Worm (Caenorhabditis elegans): Measurements from ENCODE around the gene rif-1.2.

rif-1.2 gene

ce11 chrX:12393786-12394308, 22.6 kb upstream of the rif-1.2 start, which contains the start of gene F17E5.2:
F17E5.2 (plus strand) TSS chrX:12394258.
- TF ChIP-seq tra-4 (tag; optimal IDR thresholded peaks at IDR 0.05) (no peak), flt-1 (GFP tag; IDR thresholded peaks at IDR 0.05) (peak; percentile 15; the same call in 1 of the 2 replicates), F13C5.2 (tag; optimal IDR thresholded peaks at IDR 0.05) (peak; percentile 18), tbx-11 (GFP tag; IDR thresholded peaks at IDR 0.05) (0 out of 2 replicates have a peak, but pooled peaks have one; percentile 18), ets-7 (tag; optimal IDR thresholded peaks at IDR 0.05) (no peak), sea-1 (GFP tag; conservative IDR thresholded peaks at IDR 0.05) (no peak), B0310.2 (tag; optimal IDR thresholded peaks at IDR 0.05) (no peak), ceh-13 (GFP tag; optimal IDR thresholded peaks at IDR 0.05) (no peak), ama-1 (optimal IDR thresholded peaks at IDR 0.05) (no peak), scrt-1 (GFP tag; IDR thresholded peaks at IDR 0.05) (no peak), aly-1 (tag; optimal IDR thresholded peaks at IDR 0.05) (peak; percentile 32)

- TF ChIP-seq ets-7 (tag; optimal IDR thresholded peaks at IDR 0.05) (no peak), hmg-4 (GFP tag; optimal IDR thresholded peaks at IDR 0.05) (no peak)
Measured at ce11 chrX:12391380-12391779, 20.2 kb upstream of the rif-1.2 start, which contains the start of gene nekl-3. nekl-3 (minus strand) TSS chrX:12391480.

- no peak for TF ChIP-seq ceh-13 (GFP tag; optimal IDR thresholded peaks at IDR 0.05)
- TF ChIP-seq flt-1 (GFP tag; IDR thresholded peaks at IDR 0.05), result no peak
- no peak for TF ChIP-seq F13C5.2 (tag; optimal IDR thresholded peaks at IDR 0.05)
- no peak for TF ChIP-seq hnd-1 (tag; optimal IDR thresholded peaks at IDR 0.05)
- TF ChIP-seq tbx-37 (GFP tag; conservative IDR thresholded peaks at IDR 0.05), result no peak
- no peak for TF ChIP-seq ama-1 (optimal IDR thresholded peaks at IDR 0.05)
- no peak for TF ChIP-seq pes-1 (GFP tag; IDR thresholded peaks at IDR 0.05)
- no peak for TF ChIP-seq sea-1 (GFP tag; conservative IDR thresholded peaks at IDR 0.05)
- no peak for TF ChIP-seq tra-4 (tag; optimal IDR thresholded peaks at IDR 0.05)
- TF ChIP-seq B0310.2 (tag; optimal IDR thresholded peaks at IDR 0.05), result no peak
- TF ChIP-seq tbx-11 (GFP tag; IDR thresholded peaks at IDR 0.05), result no peak
- no peak for TF ChIP-seq hmbx-1 (tag; optimal IDR thresholded peaks at IDR 0.05)
- no peak for TF ChIP-seq aly-1 (tag; optimal IDR thresholded peaks at IDR 0.05)
- no peak for TF ChIP-seq scrt-1 (GFP tag; IDR thresholded peaks at IDR 0.05)
- TF ChIP-seq hmg-4 (GFP tag; optimal IDR thresholded peaks at IDR 0.05), result no peak
- no peak for TF ChIP-seq ceh-36 (tag; optimal IDR thresholded peaks at IDR 0.05)
- no peak for TF ChIP-seq ets-7 (tag; optimal IDR thresholded peaks at IDR 0.05)
Measured at ce11 chrX:12378293-12378692, 7.1 kb upstream of the rif-1.2 start, which contains the start of gene glb-13. glb-13 (minus strand) TSS chrX:12378393.

ce11 chrX:12375783-12376182, 4.6 kb upstream of the rif-1.2 start:
- no peak for TF ChIP-seq ama-1 (optimal IDR thresholded peaks at IDR 0.05)
- no peak for TF ChIP-seq flt-1 (GFP tag; IDR thresholded peaks at IDR 0.05)
- no peak for TF ChIP-seq ceh-13 (GFP tag; optimal IDR thresholded peaks at IDR 0.05)
- TF ChIP-seq sea-1 (GFP tag; conservative IDR thresholded peaks at IDR 0.05), result no peak
- TF ChIP-seq scrt-1 (GFP tag; IDR thresholded peaks at IDR 0.05), result no peak
- no peak for TF ChIP-seq tbx-11 (GFP tag; IDR thresholded peaks at IDR 0.05)
- no peak for TF ChIP-seq pes-1 (GFP tag; IDR thresholded peaks at IDR 0.05)
- TF ChIP-seq hnd-1 (tag; optimal IDR thresholded peaks at IDR 0.05), result no peak
- no peak for TF ChIP-seq aly-1 (tag; optimal IDR thresholded peaks at IDR 0.05)
- no peak for TF ChIP-seq ceh-36 (tag; optimal IDR thresholded peaks at IDR 0.05)
- no peak for TF ChIP-seq tbx-37 (GFP tag; conservative IDR thresholded peaks at IDR 0.05)
- TF ChIP-seq ets-7 (tag; optimal IDR thresholded peaks at IDR 0.05), result no peak
- no peak for TF ChIP-seq hmg-4 (GFP tag; optimal IDR thresholded peaks at IDR 0.05)

ce11 chrX:12367498-12367897, 3.7 kb downstream of the rif-1.2 start:
- peak; percentile 71; the same call in 1 of the 2 replicates for TF ChIP-seq sea-1 (GFP tag; conservative IDR thresholded peaks at IDR 0.05)
- TF ChIP-seq scrt-1 (GFP tag; IDR thresholded peaks at IDR 0.05), result peak; percentile 80
- TF ChIP-seq ama-1 (optimal IDR thresholded peaks at IDR 0.05), result no peak
- TF ChIP-seq hmbx-1 (tag; optimal IDR thresholded peaks at IDR 0.05), result peak; percentile 39
- TF ChIP-seq ceh-13 (GFP tag; optimal IDR thresholded peaks at IDR 0.05), result peak; percentile 55
- no peak; the same call in none of the 2 replicates for TF ChIP-seq pes-1 (GFP tag; IDR thresholded peaks at IDR 0.05)
- TF ChIP-seq flt-1 (GFP tag; IDR thresholded peaks at IDR 0.05), result peak; percentile 84
- peak; percentile 84 for TF ChIP-seq F13C5.2 (tag; optimal IDR thresholded peaks at IDR 0.05)
- TF ChIP-seq tbx-11 (GFP tag; IDR thresholded peaks at IDR 0.05), result peak; percentile 82
- TF ChIP-seq ets-7 (tag; optimal IDR thresholded peaks at IDR 0.05), result peak; percentile 26
- TF ChIP-seq hmg-4 (GFP tag; optimal IDR thresholded peaks at IDR 0.05), result peak; percentile 66
- no peak for TF ChIP-seq tra-4 (tag; optimal IDR thresholded peaks at IDR 0.05)
- peak; percentile 47 for TF ChIP-seq hnd-1 (tag; optimal IDR thresholded peaks at IDR 0.05)
- peak; percentile 39 for TF ChIP-seq B0310.2 (tag; optimal IDR thresholded peaks at IDR 0.05)
- peak; percentile 59 for TF ChIP-seq aly-1 (tag; optimal IDR thresholded peaks at IDR 0.05)
- TF ChIP-seq ceh-36 (tag; optimal IDR thresholded peaks at IDR 0.05), result peak; percentile 60
- TF ChIP-seq tbx-37 (GFP tag; conservative IDR thresholded peaks at IDR 0.05), result peak; percentile 60; the same call in 1 of the 2 replicates

ce11 chrX:12365388-12365787, 5.8 kb downstream of the rif-1.2 start, which contains the start of gene F19H6.4:
F19H6.4 (plus strand) TSS chrX:12365688.
- TF ChIP-seq ceh-13 (GFP tag; optimal IDR thresholded peaks at IDR 0.05) (no peak), scrt-1 (GFP tag; IDR thresholded peaks at IDR 0.05) (no peak), ets-7 (tag; optimal IDR thresholded peaks at IDR 0.05) (no peak), sea-1 (GFP tag; conservative IDR thresholded peaks at IDR 0.05) (no peak), B0310.2 (tag; optimal IDR thresholded peaks at IDR 0.05) (no peak), hnd-1 (tag; optimal IDR thresholded peaks at IDR 0.05) (no peak)

ce11 chrX:12364804-12365203, 6.4 kb downstream of the rif-1.2 start, which contains the start of gene F19H6.5:
F19H6.5 (minus strand) TSS chrX:12364904.
- no peak for TF ChIP-seq pes-1 (GFP tag; IDR thresholded peaks at IDR 0.05)
- no peak for TF ChIP-seq hmg-4 (GFP tag; optimal IDR thresholded peaks at IDR 0.05)
- TF ChIP-seq tbx-37 (GFP tag; conservative IDR thresholded peaks at IDR 0.05), result no peak
- no peak for TF ChIP-seq aly-1 (tag; optimal IDR thresholded peaks at IDR 0.05)
- no peak for TF ChIP-seq ceh-36 (tag; optimal IDR thresholded peaks at IDR 0.05)
- TF ChIP-seq ets-7 (tag; optimal IDR thresholded peaks at IDR 0.05), result no peak
- no peak for TF ChIP-seq hmbx-1 (tag; optimal IDR thresholded peaks at IDR 0.05)
- TF ChIP-seq sea-1 (GFP tag; conservative IDR thresholded peaks at IDR 0.05), result no peak
